Fruit fly (Drosophila melanogaster) whole organism: ENCODE data around the gene CG14043.

Source experiments
- EcR ChIP-seq, 2 experiments: fragments of >200 bp; optimal IDR thresholded peaks; 2 replicates each; lab custom pipeline; 2017; ENCODE audit warnings: missing biosample characterization in 2 of 2, missing genetic modification characterization in 2 of 2, missing genetic modification reagents in 2 of 2
- pan ChIP-seq: fragments of >200 bp; optimal IDR thresholded peaks from 2 replicates; lab custom pipeline; 2017

DNA sequence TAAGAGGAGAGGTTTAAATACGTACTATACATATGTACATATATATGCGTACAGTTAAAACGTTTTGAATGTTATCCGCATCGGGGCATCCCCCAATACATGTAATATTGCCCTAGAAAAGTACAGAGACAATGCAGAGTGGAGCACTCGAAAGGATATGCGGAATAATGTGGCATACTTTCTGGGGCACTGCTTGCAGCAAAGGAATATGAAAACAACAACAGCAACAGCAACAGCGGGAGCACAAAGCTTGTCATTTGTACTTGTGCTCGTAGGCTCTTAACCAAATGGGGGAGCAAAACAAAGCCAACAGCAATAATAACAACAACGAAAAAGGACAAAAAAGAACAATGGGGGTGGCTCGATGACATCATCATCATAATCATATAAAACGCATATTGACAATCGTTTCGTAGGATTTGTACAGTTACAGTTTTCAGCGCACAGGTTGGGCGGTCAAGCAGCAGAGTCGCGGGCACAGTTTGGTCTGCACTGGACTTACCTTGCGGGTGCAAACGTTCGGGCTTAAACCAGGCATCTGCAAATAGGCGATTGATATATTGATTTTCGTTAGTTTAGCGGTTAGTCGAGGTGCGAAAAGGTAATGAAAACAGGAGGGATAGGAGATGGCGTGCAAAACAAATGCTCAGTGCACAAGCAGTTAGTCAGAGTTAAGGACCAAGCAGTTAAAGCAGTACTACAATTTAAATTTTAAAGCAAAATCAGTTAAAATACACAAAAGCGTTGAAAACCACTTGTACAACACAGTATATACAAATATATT is 32.4 kb downstream of the CG14043 start:
- TF ChIP-seq EcR (GFP tag; optimal IDR thresholded peaks at IDR 0.05; lab: Kevin White, UChicago), result no peak
- TF ChIP-seq pan, result no peak
